Worm (Caenorhabditis elegans): Measurements from ENCODE around the gene F13E9.19.

F13E9.19 gene

ce11 chrIV:10899091-10899490 lies at the start of gene F13E9.19, which contains the start of gene F13E9.9:
Gene F13E9.19, plus strand, starts transcription at chrIV:10899406.
Gene F13E9.9, minus strand, starts transcription at chrIV:10899191.
- TF ChIP-seq snpc-4 (tag; optimal IDR thresholded peaks at IDR 0.05): no peak
- no peak for TF ChIP-seq mep-1 (tag; optimal IDR thresholded peaks at IDR 0.05)
- no peak for TF ChIP-seq egl-27 (tag; optimal IDR thresholded peaks at IDR 0.05)
- no peak for TF ChIP-seq mab-9 (GFP tag; IDR thresholded peaks at IDR 0.05)
- no peak for TF ChIP-seq blmp-1 (tag; optimal IDR thresholded peaks at IDR 0.05)

DNA sequence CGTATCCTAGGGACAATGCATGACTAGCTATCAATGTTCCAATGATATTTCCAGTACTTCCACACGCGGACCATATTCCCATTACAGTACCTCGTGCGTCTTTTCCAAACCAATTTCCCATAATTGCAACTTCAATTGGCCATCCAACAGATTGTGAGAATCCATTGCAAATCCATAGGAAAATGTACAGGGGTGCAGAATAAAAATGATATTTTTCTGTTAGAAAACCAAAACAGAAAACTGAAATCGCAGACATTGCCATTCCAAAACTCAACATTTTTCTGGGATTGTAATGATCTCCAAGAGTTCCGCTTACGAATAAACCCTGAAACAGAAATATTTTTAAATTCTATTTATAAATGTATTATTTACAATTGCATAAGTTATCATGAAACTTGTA lies 48.1 kb upstream of the F13E9.19 start:
- no peak for TF ChIP-seq efl-1 (optimal IDR thresholded peaks at IDR 0.05)
- TF ChIP-seq efl-1 (GFP tag; optimal IDR thresholded peaks at IDR 0.05 in 1 of 2): peak in 1 of 2 experiments; percentile 80
- no peak for TF ChIP-seq nhr-11 (tag; optimal IDR thresholded peaks at IDR 0.05)

ce11 chrIV:10851833-10852232 lies 47.4 kb upstream of the F13E9.19 start, which contains the start of gene T11G6.4:
Gene T11G6.4, minus strand, starts transcription at chrIV:10851933.
- TF ChIP-seq unc-86 (tag; optimal IDR thresholded peaks at IDR 0.05): no peak
- TF ChIP-seq sptf-1 (tag; optimal IDR thresholded peaks at IDR 0.05): no peak
- no peak for TF ChIP-seq hlh-17 (GFP tag; optimal IDR thresholded peaks at IDR 0.05; ENCODE audit: borderline replicate concordance)
- TF ChIP-seq elt-2 (tag; optimal IDR thresholded peaks at IDR 0.05): no peak
- no peak for TF ChIP-seq aly-2 (tag; optimal IDR thresholded peaks at IDR 0.05)
- no peak for TF ChIP-seq ces-1 (GFP tag; optimal IDR thresholded peaks at IDR 0.05)
- TF ChIP-seq lin-13 (GFP tag; optimal IDR thresholded peaks at IDR 0.05): no peak
- no peak for TF ChIP-seq ztf-4 (tag; optimal IDR thresholded peaks at IDR 0.05)
- TF ChIP-seq lin-39 (tag; optimal IDR thresholded peaks at IDR 0.05): no peak
- no peak for TF ChIP-seq ceh-63 (GFP tag; optimal IDR thresholded peaks at IDR 0.05)
- no peak for TF ChIP-seq C16A3.4 (tag; optimal IDR thresholded peaks at IDR 0.05)
- TF ChIP-seq tlp-1 (tag; optimal IDR thresholded peaks at IDR 0.05): no peak
- no peak for TF ChIP-seq nhr-237 (tag; optimal IDR thresholded peaks at IDR 0.05)
- no peak for TF ChIP-seq blmp-1 (tag; optimal IDR thresholded peaks at IDR 0.05)
- no peak for TF ChIP-seq fkh-4 (tag; optimal IDR thresholded peaks at IDR 0.05; ENCODE audit: borderline replicate concordance)
- no peak for TF ChIP-seq lsy-2 (tag; optimal IDR thresholded peaks at IDR 0.05)
- TF ChIP-seq lir-3 (tag; optimal IDR thresholded peaks at IDR 0.05; ENCODE audit: poor library complexity): no peak
- no peak for TF ChIP-seq hpl-2 (GFP tag; optimal IDR thresholded peaks at IDR 0.05)
- no peak for TF ChIP-seq pax-3 (tag; optimal IDR thresholded peaks at IDR 0.05)

DNA sequence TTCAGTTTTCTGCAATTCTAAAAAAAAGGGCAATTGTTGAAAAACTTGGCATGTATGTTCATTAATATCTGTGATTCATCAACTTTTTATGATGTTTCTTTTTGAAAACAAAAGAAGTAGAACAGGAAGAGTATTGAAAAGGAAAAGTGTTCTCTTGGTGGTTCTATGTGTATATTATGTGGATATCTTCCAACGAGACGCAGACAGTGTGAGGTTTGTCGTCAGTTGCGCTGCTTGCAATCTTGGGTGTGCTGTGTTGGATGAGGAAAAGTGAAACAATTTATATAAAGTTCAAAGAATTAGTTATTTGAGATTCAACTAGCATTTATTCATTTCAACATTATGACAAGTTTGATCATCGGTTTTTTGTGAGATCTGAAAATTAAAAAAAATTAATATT lies 46.8 kb upstream of the F13E9.19 start:
- TF ChIP-seq efl-3 (GFP tag; optimal IDR thresholded peaks at IDR 0.05): no peak
- no peak for TF ChIP-seq fos-1 (tag; optimal IDR thresholded peaks at IDR 0.05)
- TF ChIP-seq nhr-28 (tag; optimal IDR thresholded peaks at IDR 0.05): no peak
- TF ChIP-seq unc-62 (GFP tag; optimal IDR thresholded peaks at IDR 0.05): no peak
- TF ChIP-seq lsy-2 (tag; optimal IDR thresholded peaks at IDR 0.05): peak in 1 of 2 experiments; percentile 9
- TF ChIP-seq nhr-12 (tag; optimal IDR thresholded peaks at IDR 0.05): no peak
- no peak for TF ChIP-seq elt-2 (tag; optimal IDR thresholded peaks at IDR 0.05)
- TF ChIP-seq C16A3.4 (tag; optimal IDR thresholded peaks at IDR 0.05): no peak
- TF ChIP-seq hlh-17 (GFP tag; optimal IDR thresholded peaks at IDR 0.05; ENCODE audit: borderline replicate concordance): no peak
- TF ChIP-seq ceh-63 (GFP tag; optimal IDR thresholded peaks at IDR 0.05): no peak
- no peak for TF ChIP-seq hpl-2 (GFP tag; optimal IDR thresholded peaks at IDR 0.05)
- TF ChIP-seq tbx-2 (tag; optimal IDR thresholded peaks at IDR 0.05): peak; percentile 0
- no peak for TF ChIP-seq aly-2 (tag; optimal IDR thresholded peaks at IDR 0.05)
- TF ChIP-seq blmp-1 (tag; optimal IDR thresholded peaks at IDR 0.05): peak; percentile 95
- peak; percentile 29 for TF ChIP-seq snu-23 (GFP tag; optimal IDR thresholded peaks at IDR 0.05)
- no peak for TF ChIP-seq ztf-4 (tag; optimal IDR thresholded peaks at IDR 0.05)
- TF ChIP-seq pqm-1 (tag; optimal IDR thresholded peaks at IDR 0.05): no peak
- no peak for TF ChIP-seq snpc-4 (tag; optimal IDR thresholded peaks at IDR 0.05)
- TF ChIP-seq sptf-1 (tag; optimal IDR thresholded peaks at IDR 0.05): no peak
- TF ChIP-seq nhr-11 (tag; optimal IDR thresholded peaks at IDR 0.05): no peak
- peak; percentile 4 for TF ChIP-seq unc-130 (tag; optimal IDR thresholded peaks at IDR 0.05)
- TF ChIP-seq unc-98 (GFP tag; IDR thresholded peaks at IDR 0.05): no peak
- TF ChIP-seq nhr-237 (tag; optimal IDR thresholded peaks at IDR 0.05): no peak
- peak; percentile 65 for TF ChIP-seq lin-14 (GFP tag; optimal IDR thresholded peaks at IDR 0.05)
- no peak for TF ChIP-seq lin-15B (tag; optimal IDR thresholded peaks at IDR 0.05)
- TF ChIP-seq nhr-71 (tag; optimal IDR thresholded peaks at IDR 0.05): peak; percentile 12
- TF ChIP-seq mep-1 (tag; optimal IDR thresholded peaks at IDR 0.05): peak; percentile 19
- TF ChIP-seq rnt-1 (tag; optimal IDR thresholded peaks at IDR 0.05): no peak
- TF ChIP-seq nhr-85 (tag): peak; percentile 39
- no peak for TF ChIP-seq isw-1 (GFP tag; IDR thresholded peaks at IDR 0.05)
- no peak for TF ChIP-seq nhr-77 (tag; optimal IDR thresholded peaks at IDR 0.05)
- peak in 1 of 2 experiments; percentile 12 for TF ChIP-seq efl-1 (optimal IDR thresholded peaks at IDR 0.05)
- no peak for TF ChIP-seq efl-1 (GFP tag; optimal IDR thresholded peaks at IDR 0.05 in 1 of 2)
- TF ChIP-seq vab-15 (tag; optimal IDR thresholded peaks at IDR 0.05): no peak
- no peak for TF ChIP-seq nhr-84 (tag; optimal IDR thresholded peaks at IDR 0.05)
- peak; percentile 30 for TF ChIP-seq F16B12.6 (tag; optimal IDR thresholded peaks at IDR 0.05)
